Fruit fly (Drosophila melanogaster) whole organism, adult: ENCODE measurements around the gene Oseg4.

ENCODE experiments used
- CG11617 ChIP-seq: fragments of 200-800 bp; sonication (Bioruptor generic); optimal IDR thresholded peaks from 2 replicates; lab custom pipeline; 2017; ENCODE audit warnings: mild to moderate bottlenecking, missing biosample characterization, missing genetic modification reagents, missing genetic modification characterization
- CG12768 ChIP-seq: fragments of 200-800 bp; sonication (Bioruptor generic); optimal IDR thresholded peaks from 2 replicates; lab custom pipeline; 2017; ENCODE audit warnings: missing biosample characterization, missing genetic modification characterization, mild to moderate bottlenecking, moderate library complexity, missing genetic modification reagents
- CG14711 ChIP-seq: fragments of 200-800 bp; sonication (Bioruptor generic); optimal IDR thresholded peaks from 2 replicates; lab custom pipeline; 2018; ENCODE audit warnings: missing biosample characterization, mild to moderate bottlenecking, missing genetic modification characterization, moderate library complexity
- CG1620 ChIP-seq: fragments of 200-800 bp; sonication (Bioruptor generic); optimal IDR thresholded peaks from 2 replicates; lab custom pipeline; 2016; ENCODE audit warnings: missing biosample characterization, missing genetic modification characterization
- CG33017 ChIP-seq: fragments of 200-800 bp; sonication (Bioruptor generic); optimal IDR thresholded peaks from 2 replicates; lab custom pipeline; 2018; ENCODE audit warnings: missing biosample characterization, mild to moderate bottlenecking, missing genetic modification characterization, moderate library complexity
- CG5204 ChIP-seq: fragments of 200-800 bp; sonication (Bioruptor generic); optimal IDR thresholded peaks from 2 replicates; lab custom pipeline; 2016; ENCODE audit warnings: missing biosample characterization, missing genetic modification characterization
- CG7045 ChIP-seq: fragments of 200-800 bp; sonication (Bioruptor generic); optimal IDR thresholded peaks from 2 replicates; lab custom pipeline; 2017; ENCODE audit warnings: missing biosample characterization, mild to moderate bottlenecking, missing genetic modification characterization
- CG7101 ChIP-seq: fragments of 200-800 bp; sonication (Bioruptor generic); optimal IDR thresholded peaks from 2 replicates; lab custom pipeline; 2018; ENCODE audit warnings: missing biosample characterization, mild to moderate bottlenecking, missing genetic modification characterization, moderate library complexity
- Clk ChIP-seq: fragments of 200-800 bp; sonication (Bioruptor generic); optimal IDR thresholded peaks from 2 replicates; lab custom pipeline; 2017; ENCODE audit warnings: missing biosample characterization, missing genetic modification characterization
- Crg-1 ChIP-seq: fragments of 200-800 bp; sonication (Bioruptor generic); optimal IDR thresholded peaks from 2 replicates; lab custom pipeline; 2016; ENCODE audit warnings: missing biosample characterization, missing genetic modification characterization
- Hr96 ChIP-seq: fragments of 200-800 bp; sonication (Bioruptor generic); optimal IDR thresholded peaks from 2 replicates; lab custom pipeline; 2016; ENCODE audit warnings: missing biosample characterization, missing genetic modification characterization
- Mnt ChIP-seq: fragments of 200-800 bp; sonication (Bioruptor generic); optimal IDR thresholded peaks from 2 replicates; lab custom pipeline; 2016; ENCODE audit warnings: missing biosample characterization, mild to moderate bottlenecking, missing genetic modification characterization
- bab1 ChIP-seq: fragments of 200-800 bp; sonication (Bioruptor generic); optimal IDR thresholded peaks from 3 replicates; lab custom pipeline; 2019; ENCODE audit warnings: missing biosample characterization, mild to moderate bottlenecking, missing genetic modification characterization, moderate library complexity
- cic ChIP-seq: fragments of 200-800 bp; sonication (Bioruptor generic); optimal IDR thresholded peaks from 2 replicates; lab custom pipeline; 2017; ENCODE audit warnings: missing biosample characterization, mild to moderate bottlenecking, missing genetic modification characterization, moderate library complexity
- cnc ChIP-seq, 2 experiments: fragments of >200 bp; optimal IDR thresholded peaks; 2 replicates each; lab custom pipeline; 2017
- kay ChIP-seq: fragments of 200-800 bp; sonication (Bioruptor generic); peaks from one replicate; lab custom pipeline; 2016; ENCODE audit warnings: missing biosample characterization, missing genetic modification characterization, borderline replicate concordance
- ovo ChIP-seq: fragments of 200-800 bp; sonication (Bioruptor generic); optimal IDR thresholded peaks from 2 replicates; lab custom pipeline; 2016; ENCODE audit warnings: missing biosample characterization, missing genetic modification characterization
- pad ChIP-seq: fragments of 200-800 bp; sonication (Bioruptor generic); optimal IDR thresholded peaks from 3 replicates; lab custom pipeline; 2017; ENCODE audit warnings: missing biosample characterization, missing genetic modification characterization, mild to moderate bottlenecking, moderate library complexity, missing genetic modification reagents
- tj ChIP-seq: fragments of 200-800 bp; sonication (Bioruptor generic); optimal IDR thresholded peaks from 3 replicates; lab custom pipeline; 2017; ENCODE audit warnings: missing biosample characterization, mild to moderate bottlenecking, missing genetic modification characterization, moderate library complexity
- toe ChIP-seq: fragments of 200-800 bp; sonication (Bioruptor generic); optimal IDR thresholded peaks from 2 replicates; lab custom pipeline; 2016; ENCODE audit warnings: missing biosample characterization, missing genetic modification characterization

The Oseg4 gene

DNA sequence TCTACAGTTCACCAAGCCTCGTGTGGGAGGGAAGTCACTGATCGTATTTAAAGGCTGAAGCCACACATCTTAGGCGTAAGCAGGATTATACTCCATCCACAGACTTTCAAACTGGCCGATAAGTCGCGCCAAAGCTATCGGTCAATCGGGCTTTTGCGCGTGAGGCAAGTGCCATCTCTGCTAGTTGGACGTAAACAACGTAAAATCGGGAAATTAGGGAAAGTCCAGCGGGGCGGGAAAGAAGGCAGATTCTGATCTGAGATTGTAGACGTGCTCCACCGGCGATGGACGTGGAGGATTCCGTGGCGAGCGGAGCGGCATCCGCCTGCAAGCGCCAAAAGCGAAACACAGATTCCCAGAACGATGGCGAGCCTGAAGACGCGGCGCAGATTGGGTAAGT lies 20.6 kb upstream of the Oseg4 start, which contains the start of gene CG8001:
TSS of gene CG8001 (plus strand) at position 17 of the 400 bp plus-strand sequence.
- no peak for TF ChIP-seq CG7045 (GFP tag; lab: Kevin White, UChicago)

DNA sequence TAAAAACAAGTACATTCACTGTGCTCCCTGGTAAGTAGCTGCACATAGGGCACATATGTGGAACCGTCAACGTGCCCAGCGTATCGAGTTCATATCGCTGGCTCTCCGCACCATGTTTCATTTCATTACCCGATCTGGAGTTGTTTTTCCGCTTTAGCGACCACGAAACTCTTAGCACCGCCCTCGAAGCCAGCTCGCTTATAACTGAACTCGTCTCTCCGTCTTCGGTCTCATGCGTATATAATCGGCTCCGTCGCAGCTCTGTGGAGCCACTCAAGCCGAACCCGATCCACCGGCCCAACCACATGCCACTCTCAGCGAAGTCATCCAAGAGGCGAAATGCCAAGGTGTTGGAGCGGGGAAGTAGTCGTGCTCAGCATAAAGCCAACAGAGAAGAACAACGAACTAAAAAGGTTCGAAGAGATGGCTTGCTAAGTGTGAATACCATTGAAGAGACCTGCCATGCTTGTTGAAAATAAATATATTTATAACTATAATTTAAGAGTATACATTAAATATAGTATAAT lies 20.0 kb upstream of the Oseg4 start, which contains the start of gene Cht2:
TSS of gene Cht2 (minus strand) at position 477 of the 527 bp plus-strand sequence.
- TF ChIP-seq CG1620, result no peak
- no peak for TF ChIP-seq CG7101
- TF ChIP-seq ovo, result no peak
- no peak for TF ChIP-seq CG12768 (GFP tag; lab: Kevin White, UChicago)
- peak; percentile 20 for TF ChIP-seq Mnt (GFP tag; lab: Kevin White, UChicago)
- no peak for TF ChIP-seq cic (GFP tag; lab: Kevin White, UChicago)
- TF ChIP-seq CG33017 (tag; lab: Kevin White, UChicago), result no peak
- no peak for TF ChIP-seq Clk (GFP tag; lab: Kevin White, UChicago)
- TF ChIP-seq cnc (optimal IDR thresholded peaks at IDR 0.05; lab: Kevin White, UChicago), result no peak
- TF ChIP-seq Crg-1, result no peak
- TF ChIP-seq tj, result peak; percentile 52
- TF ChIP-seq CG11617 (GFP tag; lab: Kevin White, UChicago), result no peak
- TF ChIP-seq CG14711, result no peak
- no peak for TF ChIP-seq kay
- no peak for TF ChIP-seq CG7045 (GFP tag; lab: Kevin White, UChicago)
- peak; percentile 71 for TF ChIP-seq pad (GFP tag; lab: Kevin White, UChicago)
- no peak for TF ChIP-seq toe
- TF ChIP-seq CG5204 (GFP tag; lab: Kevin White, UChicago), result no peak
- TF ChIP-seq Hr96, result no peak
- no peak for TF ChIP-seq bab1

DNA sequence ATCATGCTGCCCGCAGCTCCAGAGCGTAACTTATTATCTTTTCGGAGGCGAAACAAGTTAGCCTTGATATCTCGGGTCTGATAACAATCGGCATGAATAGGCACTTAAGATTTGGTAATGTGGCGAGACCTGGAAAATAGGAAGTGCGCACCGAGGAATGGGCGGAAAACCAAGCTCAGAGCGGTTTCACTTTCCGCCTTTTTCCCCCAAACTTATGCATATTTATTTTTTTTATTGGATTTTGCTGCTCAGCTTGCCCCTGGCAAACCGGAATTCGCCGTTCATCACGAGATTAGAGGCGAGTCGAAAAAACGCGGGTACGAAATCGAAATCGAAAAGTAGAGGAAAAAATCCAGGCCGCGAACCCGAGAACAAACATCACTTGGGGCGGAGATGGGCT lies 19.4 kb upstream of the Oseg4 start:
- no peak for TF ChIP-seq tj
- TF ChIP-seq CG33017 (tag; lab: Kevin White, UChicago), result no peak
- TF ChIP-seq Clk (GFP tag; lab: Kevin White, UChicago), result no peak
- no peak for TF ChIP-seq CG14711
- no peak for TF ChIP-seq kay
- TF ChIP-seq toe, result no peak
- no peak for TF ChIP-seq pad (GFP tag; lab: Kevin White, UChicago)
- no peak for TF ChIP-seq cic (GFP tag; lab: Kevin White, UChicago)
- TF ChIP-seq cnc (optimal IDR thresholded peaks at IDR 0.05; lab: Kevin White, UChicago), result no peak
- TF ChIP-seq CG7101, result no peak
- TF ChIP-seq CG1620, result no peak
- no peak for TF ChIP-seq bab1
- TF ChIP-seq CG5204 (GFP tag; lab: Kevin White, UChicago), result no peak
- no peak for TF ChIP-seq CG11617 (GFP tag; lab: Kevin White, UChicago)

DNA sequence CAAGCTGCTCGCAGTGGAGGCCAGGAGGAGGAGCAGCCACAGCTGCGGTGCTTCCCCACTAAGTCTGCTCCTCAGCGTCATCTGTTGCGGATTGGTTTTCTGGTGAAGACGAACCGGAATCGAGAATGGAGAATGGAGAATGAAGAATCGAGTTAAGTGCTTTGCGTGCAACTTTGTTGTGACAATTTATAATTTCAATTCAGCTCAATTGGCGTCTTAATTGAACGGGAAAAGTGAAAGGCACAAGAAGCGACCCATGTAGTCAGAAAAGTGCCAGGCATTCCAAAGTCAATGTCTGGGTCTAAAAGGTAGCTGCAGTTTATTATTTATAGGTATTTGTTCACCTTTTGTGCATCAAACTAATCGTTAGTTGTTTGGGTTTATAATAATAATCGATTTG lies 18.7 kb upstream of the Oseg4 start:
- no peak for TF ChIP-seq CG14711
- peak; percentile 33 for TF ChIP-seq tj

DNA sequence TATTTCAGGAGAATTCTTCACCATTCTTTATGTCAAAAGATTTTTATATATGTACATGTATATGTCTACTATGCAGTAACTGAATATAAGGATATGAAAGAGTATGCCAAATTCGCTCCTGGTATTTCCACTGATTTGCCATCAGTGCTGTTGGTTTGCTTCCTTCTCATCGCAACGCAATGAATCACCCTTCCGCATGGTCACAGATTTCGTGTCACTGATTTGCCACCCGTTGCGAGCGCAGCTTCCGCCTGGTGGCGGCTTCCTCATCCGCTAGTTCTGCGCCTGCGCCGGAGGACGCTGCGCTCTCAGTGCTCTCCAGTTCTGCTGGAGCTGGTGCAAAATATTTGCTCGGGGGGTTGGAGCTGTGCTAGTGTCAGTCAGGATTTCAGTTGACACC lies 12.7 kb upstream of the Oseg4 start:
- TF ChIP-seq pad (GFP tag; lab: Kevin White, UChicago), result no peak
- no peak for TF ChIP-seq CG5204 (GFP tag; lab: Kevin White, UChicago)
- TF ChIP-seq kay, result no peak
- TF ChIP-seq CG11617 (GFP tag; lab: Kevin White, UChicago), result no peak
- no peak for TF ChIP-seq CG1620
- no peak for TF ChIP-seq CG12768 (GFP tag; lab: Kevin White, UChicago)
- TF ChIP-seq Crg-1, result no peak
- TF ChIP-seq toe, result no peak
- no peak for TF ChIP-seq CG14711
- no peak for TF ChIP-seq cic (GFP tag; lab: Kevin White, UChicago)
- no peak for TF ChIP-seq cnc (optimal IDR thresholded peaks at IDR 0.05; lab: Kevin White, UChicago)
- no peak for TF ChIP-seq Hr96
- TF ChIP-seq Mnt (GFP tag; lab: Kevin White, UChicago), result no peak
- TF ChIP-seq CG7045 (GFP tag; lab: Kevin White, UChicago), result no peak
- TF ChIP-seq Clk (GFP tag; lab: Kevin White, UChicago), result no peak

DNA sequence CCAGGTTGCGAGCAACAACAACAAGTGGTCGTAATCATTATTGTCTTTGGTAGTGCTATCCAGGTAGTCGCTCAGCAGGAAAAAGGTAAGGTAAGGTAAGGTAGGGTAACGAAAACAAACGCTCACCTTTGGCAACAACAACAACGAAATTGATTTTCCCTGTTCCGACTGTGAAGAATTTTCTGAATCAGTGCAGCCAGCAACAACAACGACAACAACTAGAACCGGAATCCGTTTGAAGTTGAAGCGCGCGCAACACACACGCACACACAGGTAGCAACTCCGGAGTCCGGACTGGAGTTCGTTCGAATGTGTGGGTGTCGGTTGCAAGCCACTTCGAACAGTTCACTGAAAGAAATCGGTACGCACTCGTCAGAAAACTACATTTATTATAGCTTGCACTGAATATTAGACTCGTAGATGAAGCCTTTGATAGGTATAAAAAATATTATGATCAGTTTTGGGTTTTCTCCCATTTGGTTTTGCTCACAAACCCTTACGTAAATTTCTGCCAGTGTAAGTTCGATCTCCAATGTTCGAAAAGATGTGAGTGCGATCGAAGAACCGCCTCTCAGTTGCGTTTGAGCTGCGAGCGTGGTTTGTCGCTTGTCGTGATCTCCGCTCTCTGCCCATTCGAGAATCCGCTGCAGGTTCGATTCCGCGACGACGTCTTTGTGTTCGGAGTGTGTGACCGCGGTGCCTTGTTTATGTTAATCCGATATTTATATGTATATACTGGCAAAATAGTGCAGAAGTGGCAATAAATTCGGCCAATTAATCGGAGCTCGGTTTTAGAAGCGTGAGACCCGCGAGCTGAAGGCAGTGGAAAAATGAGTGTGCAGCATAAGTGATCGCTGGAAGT lies 11.0 kb upstream of the Oseg4 start, which contains the start of gene CG13921:
TSS of gene CG13921 (plus strand) at position 570 of the 862 bp plus-strand sequence.
- TF ChIP-seq CG1620 (peak; percentile 84), pad (GFP tag; lab: Kevin White, UChicago) (peak; percentile 80), cnc (optimal IDR thresholded peaks at IDR 0.05; lab: Kevin White, UChicago) (no peak), cic (GFP tag; lab: Kevin White, UChicago) (no peak), CG12768 (GFP tag; lab: Kevin White, UChicago) (peak; percentile 60), CG33017 (tag; lab: Kevin White, UChicago) (peak; percentile 67), CG11617 (GFP tag; lab: Kevin White, UChicago) (peak; percentile 76), toe (peak; percentile 69), Crg-1 (peak; percentile 83), CG5204 (GFP tag; lab: Kevin White, UChicago) (peak; percentile 66), CG7101 (peak; percentile 84), kay (no peak), tj (peak; percentile 81), CG14711 (peak; percentile 84), CG7045 (GFP tag; lab: Kevin White, UChicago) (peak; percentile 84), Mnt (GFP tag; lab: Kevin White, UChicago) (peak; percentile 45), Clk (GFP tag; lab: Kevin White, UChicago) (peak; percentile 55), bab1 (peak; percentile 98), Hr96 (peak; percentile 78), ovo (peak; percentile 24)
